Worm (Caenorhabditis elegans): ENCODE results near the gene phy-2.
A peak's percentile ranks its signal among the peaks of the same experiment; 100 is the strongest.

phy-2 gene

DNA sequence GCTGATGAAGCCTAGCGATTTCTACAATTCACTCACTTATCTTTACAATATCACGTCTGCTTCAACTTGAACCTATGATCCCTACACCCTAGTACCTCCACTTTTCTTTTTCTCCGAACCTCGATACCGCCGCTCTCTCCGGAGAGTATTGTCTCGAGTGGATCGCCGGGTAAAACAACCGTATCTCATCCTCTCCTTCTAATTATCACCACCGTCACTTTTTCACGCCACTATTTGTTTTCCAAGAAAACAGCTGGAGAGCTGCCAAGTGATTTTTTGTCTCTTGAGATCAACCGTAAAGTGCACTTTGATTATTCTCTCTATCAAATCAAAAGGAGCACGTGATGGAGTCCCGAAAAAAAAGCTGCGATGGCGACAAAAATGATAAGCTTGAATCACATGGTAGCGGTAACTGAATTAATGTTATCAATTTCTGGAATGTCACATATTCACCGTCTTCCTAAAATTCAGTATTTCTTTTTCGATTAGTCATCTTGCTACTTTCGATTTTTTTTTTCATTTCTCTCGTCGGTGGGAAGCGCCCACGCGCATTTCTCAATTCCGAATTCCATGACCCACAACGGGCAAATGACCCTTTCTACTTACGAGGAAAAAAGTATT lies 16.1 kb downstream of the phy-2 start:
- TF ChIP-seq elt-2 (tag; optimal IDR thresholded peaks at IDR 0.05) (peak; percentile 82), ztf-11 (tag; optimal IDR thresholded peaks at IDR 0.05) (no peak), nhr-90 (tag; optimal IDR thresholded peaks at IDR 0.05; ENCODE audit: poor library complexity) (peak; percentile 34), unc-86 (tag; optimal IDR thresholded peaks at IDR 0.05) (no peak), tbx-2 (tag; optimal IDR thresholded peaks at IDR 0.05) (peak; percentile 12), zag-1 (tag; optimal IDR thresholded peaks at IDR 0.05) (no peak), nhr-28 (tag; optimal IDR thresholded peaks at IDR 0.05) (no peak), efl-1 (optimal IDR thresholded peaks at IDR 0.05) (no peak), efl-1 (GFP tag; optimal IDR thresholded peaks at IDR 0.05 in 1 of 2) (peak in 1 of 2 experiments; percentile 58), mab-9 (GFP tag; IDR thresholded peaks at IDR 0.05) (no peak), dpl-1 (GFP tag; optimal IDR thresholded peaks at IDR 0.05) (no peak), sptf-1 (tag; optimal IDR thresholded peaks at IDR 0.05) (no peak), nhr-71 (tag; optimal IDR thresholded peaks at IDR 0.05) (peak; percentile 6), mdl-1 (tag; optimal IDR thresholded peaks at IDR 0.05) (peak in 1 of 2 experiments; percentile 12), ces-1 (GFP tag; optimal IDR thresholded peaks at IDR 0.05) (no peak), nhr-84 (tag; optimal IDR thresholded peaks at IDR 0.05) (no peak), ceh-82 (tag; optimal IDR thresholded peaks at IDR 0.05) (no peak), fos-1 (tag; optimal IDR thresholded peaks at IDR 0.05) (no peak), lin-15B (tag; optimal IDR thresholded peaks at IDR 0.05) (no peak), snpc-4 (tag; optimal IDR thresholded peaks at IDR 0.05) (no peak), grh-1 (GFP tag; IDR thresholded peaks at IDR 0.05) (no peak), nhr-47 (tag; optimal IDR thresholded peaks at IDR 0.05) (no peak), fkh-8 (tag; optimal IDR thresholded peaks at IDR 0.05) (no peak), lin-35 (GFP tag; optimal IDR thresholded peaks at IDR 0.05) (peak in 1 of 2 experiments; percentile 32), egl-27 (tag; optimal IDR thresholded peaks at IDR 0.05) (peak in 1 of 2 experiments; percentile 5), nhr-77 (tag; optimal IDR thresholded peaks at IDR 0.05) (peak; percentile 66), blmp-1 (tag; optimal IDR thresholded peaks at IDR 0.05) (peak; percentile 73)

DNA sequence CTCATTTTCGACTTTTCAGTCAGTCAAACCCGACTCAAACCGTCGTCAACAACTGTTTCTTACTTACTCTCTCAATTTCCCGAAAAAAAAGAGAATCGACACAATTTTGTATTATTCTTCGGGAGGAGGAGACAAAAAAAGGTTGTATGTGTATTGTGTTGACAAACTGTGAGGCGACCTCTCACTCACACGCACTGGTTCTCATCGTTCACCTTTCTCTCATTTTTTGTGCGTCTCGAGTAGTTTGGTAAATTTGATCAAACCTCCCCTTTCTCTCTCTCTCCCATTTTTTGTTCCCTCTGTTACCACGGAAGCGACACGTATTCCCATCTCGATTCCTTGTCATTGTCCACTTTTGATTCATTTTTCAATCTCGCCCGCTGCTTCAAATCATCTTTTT lies 17.0 kb downstream of the phy-2 start:
- no peak for TF ChIP-seq unc-62 (GFP tag; optimal IDR thresholded peaks at IDR 0.05)
- TF ChIP-seq mef-2 (tag; optimal IDR thresholded peaks at IDR 0.05) = no peak
- peak; percentile 32 for TF ChIP-seq nhr-77 (tag; optimal IDR thresholded peaks at IDR 0.05)
- peak; percentile 68 for TF ChIP-seq lin-14 (GFP tag; optimal IDR thresholded peaks at IDR 0.05)
- no peak for TF ChIP-seq alr-1 (tag; optimal IDR thresholded peaks at IDR 0.05; ENCODE audit: borderline replicate concordance)
- peak; percentile 36 for TF ChIP-seq tbx-2 (tag; optimal IDR thresholded peaks at IDR 0.05)
- TF ChIP-seq efl-1 (optimal IDR thresholded peaks at IDR 0.05) = no peak
- peak in 1 of 2 experiments; percentile 55 for TF ChIP-seq efl-1 (GFP tag; optimal IDR thresholded peaks at IDR 0.05 in 1 of 2)
- TF ChIP-seq nhr-71 (tag; optimal IDR thresholded peaks at IDR 0.05) = no peak

DNA sequence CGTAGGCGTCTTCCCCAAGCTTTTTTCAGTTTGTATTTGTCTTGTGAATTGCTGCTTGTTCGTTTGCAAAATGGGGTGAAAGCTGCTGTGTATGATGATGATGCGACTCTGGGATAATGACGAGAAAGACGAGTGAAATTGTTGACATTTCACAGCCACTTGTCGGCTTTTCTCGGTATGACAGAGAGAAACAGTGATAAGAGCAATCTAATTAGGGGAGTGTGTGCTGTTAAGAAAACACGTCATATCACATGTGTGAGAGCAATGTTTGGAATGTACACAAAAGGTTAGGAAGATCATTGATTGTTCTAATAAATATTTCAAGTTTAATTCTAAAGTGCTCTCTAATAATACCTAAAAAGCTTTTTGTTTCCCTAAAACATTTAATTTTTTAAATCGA lies 18.1 kb downstream of the phy-2 start:
- TF ChIP-seq lin-13 (GFP tag; optimal IDR thresholded peaks at IDR 0.05) = no peak
- TF ChIP-seq F16B12.6 (tag; optimal IDR thresholded peaks at IDR 0.05) = no peak
- peak in 1 of 2 experiments; percentile 5 for TF ChIP-seq lin-35 (GFP tag; optimal IDR thresholded peaks at IDR 0.05)
- no peak for TF ChIP-seq efl-3 (GFP tag; optimal IDR thresholded peaks at IDR 0.05)
- TF ChIP-seq ztf-11 (tag; optimal IDR thresholded peaks at IDR 0.05) = no peak
- TF ChIP-seq xbp-1 (tag; optimal IDR thresholded peaks at IDR 0.05) = no peak
- no peak for TF ChIP-seq ceh-88 (GFP tag; IDR thresholded peaks at IDR 0.05)
- TF ChIP-seq efl-1 (optimal IDR thresholded peaks at IDR 0.05) = no peak
- TF ChIP-seq efl-1 (GFP tag; optimal IDR thresholded peaks at IDR 0.05 in 1 of 2) = peak in 1 of 2 experiments; percentile 16
- no peak for TF ChIP-seq ces-1 (GFP tag; optimal IDR thresholded peaks at IDR 0.05)
- TF ChIP-seq jun-1 (tag; optimal IDR thresholded peaks at IDR 0.05) = peak; percentile 2
- no peak for TF ChIP-seq ceh-63 (GFP tag; optimal IDR thresholded peaks at IDR 0.05)
- no peak for TF ChIP-seq rnt-1 (tag; optimal IDR thresholded peaks at IDR 0.05)
- peak; percentile 18 for TF ChIP-seq nhr-71 (tag; optimal IDR thresholded peaks at IDR 0.05)
- TF ChIP-seq elt-2 (tag; optimal IDR thresholded peaks at IDR 0.05) = peak; percentile 71
- no peak for TF ChIP-seq sox-4 (tag; optimal IDR thresholded peaks at IDR 0.05)
- TF ChIP-seq fkh-10 (GFP tag; optimal IDR thresholded peaks at IDR 0.05) = no peak
- no peak for TF ChIP-seq unc-130 (tag; optimal IDR thresholded peaks at IDR 0.05)
- TF ChIP-seq snpc-4 (tag; optimal IDR thresholded peaks at IDR 0.05) = no peak
- no peak for TF ChIP-seq egl-13 (tag; optimal IDR thresholded peaks at IDR 0.05)
- no peak for TF ChIP-seq ets-5 (GFP tag; IDR thresholded peaks at IDR 0.05)
- no peak for TF ChIP-seq nhr-19 (GFP tag; conservative IDR thresholded peaks at IDR 0.05)
